Worm (Caenorhabditis elegans): ENCODE data around the gene epg-6.

ce11 chrIII:10605049-10605448, 5.1 kb upstream of the epg-6 start, which contains the start of gene rabx-5:
- TF ChIP-seq ceh-82 (tag; optimal IDR thresholded peaks at IDR 0.05) = no peak
- no peak for TF ChIP-seq nhr-12 (tag; optimal IDR thresholded peaks at IDR 0.05)
- no peak for TF ChIP-seq ama-1 (optimal IDR thresholded peaks at IDR 0.05)
- no peak for TF ChIP-seq nhr-11 (tag; optimal IDR thresholded peaks at IDR 0.05)
- TF ChIP-seq nhr-28 (tag; optimal IDR thresholded peaks at IDR 0.05) = no peak
- no peak for TF ChIP-seq elt-1 (tag; optimal IDR thresholded peaks at IDR 0.05)
- no peak for TF ChIP-seq nhr-76 (tag; optimal IDR thresholded peaks at IDR 0.05)
- TF ChIP-seq fos-1 (tag; optimal IDR thresholded peaks at IDR 0.05) = no peak
- no peak for TF ChIP-seq elt-3 (tag; optimal IDR thresholded peaks at IDR 0.05)
- no peak for TF ChIP-seq ceh-16 (tag; optimal IDR thresholded peaks at IDR 0.05)
- TF ChIP-seq ztf-4 (tag; optimal IDR thresholded peaks at IDR 0.05) = no peak
- no peak for TF ChIP-seq lin-15B (tag; optimal IDR thresholded peaks at IDR 0.05)
- TF ChIP-seq ZK546.5 (tag; optimal IDR thresholded peaks at IDR 0.05) = no peak
- TF ChIP-seq lin-39 (tag; optimal IDR thresholded peaks at IDR 0.05) = no peak
